Fruit fly (Drosophila melanogaster): ENCODE measurements around the gene jagn.

The jagn gene

DNA sequence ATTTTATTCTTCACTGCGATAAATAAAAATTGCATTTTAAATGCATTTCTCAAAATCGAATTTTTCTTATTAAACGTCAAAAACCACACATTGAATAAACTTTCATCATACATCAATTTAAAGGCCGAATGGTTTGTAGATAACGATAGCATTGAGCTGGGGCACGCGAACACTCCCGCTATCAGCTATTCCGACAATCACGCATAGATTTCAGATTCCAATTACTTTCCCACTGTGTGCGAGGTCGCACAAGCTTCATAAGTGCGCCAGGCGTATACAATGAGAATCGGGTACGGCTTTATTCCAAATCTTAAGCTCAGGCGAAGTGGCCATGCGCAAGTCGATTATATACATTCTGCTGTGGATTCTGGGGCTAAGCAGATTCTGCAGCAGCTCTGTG lies 42.6 kb downstream of the jagn start, which contains the start of gene CG46303:
Gene CG46303, plus strand, starts transcription at position 223 of the 400 bp plus-strand sequence.
- TF ChIP-seq toe (GFP tag; optimal IDR thresholded peaks at IDR 0.05) = no peak
- no peak for TF ChIP-seq CG12768 (GFP tag; optimal IDR thresholded peaks at IDR 0.05)
- TF ChIP-seq ovo (GFP tag; optimal IDR thresholded peaks at IDR 0.05) = no peak
- no peak for TF ChIP-seq bab1 (GFP tag; optimal IDR thresholded peaks at IDR 0.05)
- no peak for TF ChIP-seq CG5204 (GFP tag; optimal IDR thresholded peaks at IDR 0.05)
- TF ChIP-seq CG11617 (GFP tag; optimal IDR thresholded peaks at IDR 0.05) = no peak
- no peak for TF ChIP-seq CG1620 (GFP tag; optimal IDR thresholded peaks at IDR 0.05)
- no peak for TF ChIP-seq cic (GFP tag; optimal IDR thresholded peaks at IDR 0.05)
- TF ChIP-seq CG33017 (tag; optimal IDR thresholded peaks at IDR 0.05) = no peak
- TF ChIP-seq pad (GFP tag; optimal IDR thresholded peaks at IDR 0.05) = no peak
- TF ChIP-seq CG7045 (GFP tag; optimal IDR thresholded peaks at IDR 0.05) = no peak
- no peak for TF ChIP-seq Crg-1 (GFP tag; optimal IDR thresholded peaks at IDR 0.05)
- no peak for TF ChIP-seq cnc (optimal IDR thresholded peaks at IDR 0.05)
- no peak for TF ChIP-seq tj (GFP tag; optimal IDR thresholded peaks at IDR 0.05)
- no peak for TF ChIP-seq Mnt (GFP tag; optimal IDR thresholded peaks at IDR 0.05)
- no peak for TF ChIP-seq Clk (GFP tag; optimal IDR thresholded peaks at IDR 0.05)
- no peak for TF ChIP-seq CG7101 (tag; optimal IDR thresholded peaks at IDR 0.05)
- no peak for TF ChIP-seq kay (GFP tag; ENCODE audit: borderline replicate concordance)

DNA sequence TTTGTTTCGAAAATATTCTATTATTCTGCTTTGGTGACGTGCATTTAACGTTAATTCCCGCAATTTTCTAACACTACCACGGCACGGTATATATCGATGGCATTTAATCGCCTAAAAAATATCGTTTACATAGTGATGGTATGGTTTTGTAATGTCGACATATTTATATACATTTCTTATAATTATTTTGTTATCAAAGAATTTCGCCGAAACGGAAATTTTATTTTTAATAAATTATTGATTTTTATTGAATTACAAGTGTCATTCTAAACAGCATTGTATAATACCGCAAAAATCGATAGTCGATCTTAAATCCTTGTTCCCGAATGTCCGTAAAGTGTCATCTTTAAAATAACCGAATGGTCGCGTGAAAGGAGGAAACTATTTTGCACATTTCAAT lies 45.3 kb downstream of the jagn start, which contains the start of the genes Sec20 and dgrn:
Gene Sec20, minus strand, starts transcription at position 77 of the 400 bp plus-strand sequence.
Gene dgrn, plus strand, starts transcription at position 160 of the 400 bp plus-strand sequence.
- TF ChIP-seq Crg-1 (GFP tag; optimal IDR thresholded peaks at IDR 0.05) (peak; percentile 55), toe (GFP tag; optimal IDR thresholded peaks at IDR 0.05) (peak; percentile 69), CG7045 (GFP tag; optimal IDR thresholded peaks at IDR 0.05) (peak; percentile 60), CG12768 (GFP tag; optimal IDR thresholded peaks at IDR 0.05) (peak; percentile 42), CG7101 (tag; optimal IDR thresholded peaks at IDR 0.05) (peak; percentile 73), tj (GFP tag; optimal IDR thresholded peaks at IDR 0.05) (peak; percentile 62), CG11617 (GFP tag; optimal IDR thresholded peaks at IDR 0.05) (peak; percentile 74), pad (GFP tag; optimal IDR thresholded peaks at IDR 0.05) (peak; percentile 63), CG5204 (GFP tag; optimal IDR thresholded peaks at IDR 0.05) (peak; percentile 64), bab1 (GFP tag; optimal IDR thresholded peaks at IDR 0.05) (peak; percentile 64), CG14711 (tag; optimal IDR thresholded peaks at IDR 0.05) (peak; percentile 66), ovo (GFP tag; optimal IDR thresholded peaks at IDR 0.05) (peak; percentile 57), CG33017 (tag; optimal IDR thresholded peaks at IDR 0.05) (peak; percentile 54), CG1620 (GFP tag; optimal IDR thresholded peaks at IDR 0.05) (peak; percentile 72), kay (GFP tag; ENCODE audit: borderline replicate concordance) (peak; percentile 96), Hr96 (GFP tag; optimal IDR thresholded peaks at IDR 0.05) (peak; percentile 40), cnc (optimal IDR thresholded peaks at IDR 0.05) (no peak), Mnt (GFP tag; optimal IDR thresholded peaks at IDR 0.05) (peak; percentile 74), Clk (GFP tag; optimal IDR thresholded peaks at IDR 0.05) (peak; percentile 36), cic (GFP tag; optimal IDR thresholded peaks at IDR 0.05) (peak; percentile 20)

DNA sequence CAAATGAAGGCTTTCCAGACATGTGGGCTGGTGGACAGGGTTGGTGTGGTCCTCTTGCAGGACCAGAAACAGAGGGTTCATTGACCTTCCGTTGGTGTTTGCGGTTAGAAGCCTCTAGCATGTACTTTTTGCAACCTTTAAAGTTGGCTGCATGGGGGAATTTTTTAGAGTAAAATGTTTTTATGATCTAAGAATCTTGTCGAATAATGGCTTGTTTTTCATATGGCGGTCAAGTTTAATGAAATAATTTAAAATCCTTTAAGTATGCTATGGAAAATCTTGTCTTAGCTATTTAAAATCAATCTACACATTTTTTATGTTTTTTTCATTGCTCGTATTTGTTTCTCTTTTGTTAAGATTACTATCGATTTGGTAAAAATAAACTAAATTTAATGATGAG lies 50.6 kb downstream of the jagn start, which contains the start of gene glob3:
Gene glob3, plus strand, starts transcription at position 301 of the 400 bp plus-strand sequence.
- TF ChIP-seq CG5204 (GFP tag; optimal IDR thresholded peaks at IDR 0.05) = no peak
- no peak for TF ChIP-seq CG33017 (tag; optimal IDR thresholded peaks at IDR 0.05)
- TF ChIP-seq cnc (optimal IDR thresholded peaks at IDR 0.05) = no peak
- no peak for TF ChIP-seq CG1620 (GFP tag; optimal IDR thresholded peaks at IDR 0.05)
- no peak for TF ChIP-seq CG14711 (tag; optimal IDR thresholded peaks at IDR 0.05)
- no peak for TF ChIP-seq toe (GFP tag; optimal IDR thresholded peaks at IDR 0.05)
- TF ChIP-seq pad (GFP tag; optimal IDR thresholded peaks at IDR 0.05) = no peak
- no peak for TF ChIP-seq CG7045 (GFP tag; optimal IDR thresholded peaks at IDR 0.05)
- no peak for TF ChIP-seq CG12768 (GFP tag; optimal IDR thresholded peaks at IDR 0.05)
- TF ChIP-seq ovo (GFP tag; optimal IDR thresholded peaks at IDR 0.05) = no peak
- no peak for TF ChIP-seq bab1 (GFP tag; optimal IDR thresholded peaks at IDR 0.05)
- no peak for TF ChIP-seq cic (GFP tag; optimal IDR thresholded peaks at IDR 0.05)
- no peak for TF ChIP-seq kay (GFP tag; ENCODE audit: borderline replicate concordance)
- no peak for TF ChIP-seq Hr96 (GFP tag; optimal IDR thresholded peaks at IDR 0.05)
- TF ChIP-seq CG11617 (GFP tag; optimal IDR thresholded peaks at IDR 0.05) = no peak
- no peak for TF ChIP-seq Clk (GFP tag; optimal IDR thresholded peaks at IDR 0.05)

Data from whole organism, adult.